Worm (Caenorhabditis elegans) whole organism, mixed stage, embryonic: ENCODE results near the gene R193.2.

Source experiments
- mep-1 ChIP-seq: fragments of 150-350 bp; optimal IDR thresholded peaks from 2 replicates; lab custom pipeline; 2017; ENCODE audit warnings: missing biosample characterization, missing genetic modification reagents, missing genetic modification characterization, inconsistent platforms
- nhr-237 ChIP-seq: fragments of 150-350 bp; optimal IDR thresholded peaks from 2 replicates; lab custom pipeline; 2014; ENCODE audit warnings: missing biosample characterization, missing genetic modification characterization
- nhr-76 ChIP-seq: sonication (generic microtip); optimal IDR thresholded peaks from 2 replicates; lab custom pipeline; 2017; ENCODE audit warnings: missing biosample characterization, missing genetic modification characterization
- pha-4 ChIP-seq: fragments of 150-350 bp; optimal IDR thresholded peaks from 2 replicates; lab custom pipeline; 2018; ENCODE audit warnings: missing biosample characterization, missing genetic modification reagents, missing genetic modification characterization
- snpc-4 ChIP-seq: fragments of 150-350 bp; optimal IDR thresholded peaks from 2 replicates; lab custom pipeline; 2014; ENCODE audit warnings: missing biosample characterization, missing genetic modification characterization

- TF ChIP-seq snpc-4 (tag; lab: Kevin White, UChicago), result no peak
- TF ChIP-seq nhr-76 (tag; lab: Kevin White, UChicago), result no peak
- no peak for TF ChIP-seq pha-4
- TF ChIP-seq mep-1 (tag; lab: Kevin White, UChicago), result no peak
- TF ChIP-seq nhr-237 (tag; lab: Kevin White, UChicago), result no peak
These were observed 26.8 kb downstream of the R193.2 start for ce11 chrX:1121575-1121974.
